Fruit fly (Drosophila melanogaster) whole organism, pupa: ENCODE results near the gene CG5167.

Source experiments
- CG13204 ChIP-seq: fragments of 200-800 bp; sonication (Bioruptor generic); optimal IDR thresholded peaks from 2 replicates; lab custom pipeline; 2018; ENCODE audit warnings: missing biosample characterization, mild to moderate bottlenecking, missing genetic modification characterization, moderate library complexity
- CG17806 ChIP-seq: fragments of 200-800 bp; sonication (Bioruptor generic); optimal IDR thresholded peaks from 2 replicates; lab custom pipeline; 2018; ENCODE audit warnings: missing biosample characterization, mild to moderate bottlenecking, missing genetic modification characterization, moderate library complexity

- TF ChIP-seq CG13204 (GFP tag; lab: Kevin White, UChicago): no peak
- TF ChIP-seq CG17806 (tag; lab: Kevin White, UChicago): no peak
Measured at dm6 chr3R:12382563-12382962, 23.8 kb upstream of the CG5167 start, which contains the start of gene CG10035.
